Worm (Caenorhabditis elegans) whole organism, young adult: ENCODE results near the gene sru-25.

Experiments used
- C17E4.6 ChIP-seq: fragments of 200-800 bp; sonication (Bioruptor generic); IDR thresholded peaks from 2 replicates; pipeline ENCODE4 v1.3.6; 2022; ENCODE audit warnings: missing genetic modification reagents, missing genetic modification characterization, missing compliant biosample characterization
- D2030.7 ChIP-seq: fragments of 200-800 bp; sonication (Bioruptor generic); IDR thresholded peaks from 2 replicates; pipeline ENCODE4 v1.3.6; 2022; ENCODE audit warnings: missing genetic modification reagents, missing genetic modification characterization, missing compliant biosample characterization
- F10E7.11 ChIP-seq: sonication (generic microtip); optimal IDR thresholded peaks from 2 replicates; lab custom pipeline; 2017; ENCODE audit warnings: mild to moderate bottlenecking, missing genetic modification characterization, moderate library complexity, missing compliant biosample characterization
- F22D6.2 ChIP-seq: sonication (generic microtip); optimal IDR thresholded peaks from 2 replicates; lab custom pipeline; 2016; ENCODE audit warnings: mild to moderate bottlenecking, missing genetic modification characterization, missing compliant biosample characterization
- F39B2.1 ChIP-seq: fragments of 200-800 bp; sonication (Bioruptor generic); IDR thresholded peaks from 2 replicates; pipeline ENCODE4 v1.3.6; 2022; ENCODE audit warnings: missing genetic modification reagents, missing genetic modification characterization, missing compliant biosample characterization
- F49E8.2 ChIP-seq: sonication (generic microtip); optimal IDR thresholded peaks from 3 replicates; lab custom pipeline; 2017; ENCODE audit warnings: missing genetic modification characterization, mild to moderate bottlenecking, missing compliant biosample characterization, antibody characterized with exemption, moderate library complexity; ENCODE audit not compliant: insufficient read depth
- F52B5.7 ChIP-seq: sonication (generic microtip); optimal IDR thresholded peaks from 2 replicates; lab custom pipeline; 2016; ENCODE audit warnings: mild to moderate bottlenecking, missing genetic modification characterization, missing compliant biosample characterization
- F57C9.4 ChIP-seq: sonication (generic microtip); optimal IDR thresholded peaks from 2 replicates; lab custom pipeline; 2017; ENCODE audit warnings: mild to moderate bottlenecking, missing genetic modification characterization, missing compliant biosample characterization
- Y79H2A.3 ChIP-seq: fragments of 200-800 bp; sonication (Bioruptor generic); conservative IDR thresholded peaks from 2 replicates; pipeline ENCODE4 v1.3.6; 2022; ENCODE audit warnings: missing genetic modification reagents, missing genetic modification characterization, missing compliant biosample characterization
- attf-3 ChIP-seq: fragments of 200-800 bp; sonication (Bioruptor generic); conservative IDR thresholded peaks from 2 replicates; pipeline ENCODE4 v1.3.6; 2022; ENCODE audit warnings: missing genetic modification reagents, missing genetic modification characterization, missing compliant biosample characterization
- attf-6 ChIP-seq: fragments of 200-800 bp; sonication (Bioruptor generic); IDR thresholded peaks from 2 replicates; pipeline ENCODE4 v1.3.6; 2022; ENCODE audit warnings: missing genetic modification reagents, missing genetic modification characterization, missing compliant biosample characterization
- cebp-1 ChIP-seq, 2 experiments: fragments of 200-800 bp in 1 of 2; sonication (Bioruptor generic) in 1 of 2; sonication (generic microtip) in 1 of 2; IDR thresholded peaks in 1 of 2; optimal IDR thresholded peaks in 1 of 2; 2 replicates each; pipeline versions ENCODE4 v1.3.6 to Lab custom; 2017 to 2022; ENCODE audit warnings: missing compliant biosample characterization in 2 of 2, missing genetic modification characterization in 2 of 2, mild to moderate bottlenecking in 1 of 2, missing genetic modification reagents in 1 of 2, moderate library complexity in 1 of 2
- cebp-2 ChIP-seq: fragments of 200-800 bp; sonication (Bioruptor generic); IDR thresholded peaks from 2 replicates; pipeline ENCODE4 v1.3.6; 2022; ENCODE audit warnings: missing genetic modification characterization, missing compliant biosample characterization
- ceh-27 ChIP-seq: fragments of 200-800 bp; sonication (Bioruptor generic); optimal IDR thresholded peaks from 2 replicates; lab custom pipeline; 2018; ENCODE audit warnings: mild to moderate bottlenecking, missing genetic modification characterization, moderate library complexity, missing compliant biosample characterization
- ceh-91 ChIP-seq: fragments of 200-800 bp; sonication (Bioruptor generic); IDR thresholded peaks from 2 replicates; pipeline ENCODE4 v1.3.6; 2022; ENCODE audit warnings: missing genetic modification reagents, missing genetic modification characterization, missing compliant biosample characterization
- gei-17 ChIP-seq: fragments of 200-800 bp; sonication (Bioruptor generic); optimal IDR thresholded peaks from 2 replicates; lab custom pipeline; 2018; ENCODE audit warnings: mild to moderate bottlenecking, missing genetic modification characterization, missing compliant biosample characterization
- hrde-1 ChIP-seq: sonication (generic microtip); optimal IDR thresholded peaks from 2 replicates; lab custom pipeline; 2016; ENCODE audit warnings: missing genetic modification characterization, mild to moderate bottlenecking, missing compliant biosample characterization, moderate library complexity, missing genotype, missing genetic modification reagents, borderline replicate concordance
- hsf-1 ChIP-seq: fragments of 200-800 bp; sonication (Bioruptor generic); IDR thresholded peaks from 2 replicates; pipeline ENCODE4 v1.3.6; 2022; ENCODE audit warnings: missing genetic modification reagents, missing genetic modification characterization, missing compliant biosample characterization
- lag-1 ChIP-seq: fragments of 200-800 bp; sonication (Bioruptor generic); IDR thresholded peaks from 2 replicates; pipeline ENCODE4 v1.3.6; 2022; ENCODE audit warnings: missing genetic modification reagents, missing genetic modification characterization, missing compliant biosample characterization
- let-526 ChIP-seq: fragments of 200-800 bp; sonication (Bioruptor generic); IDR thresholded peaks from 2 replicates; pipeline ENCODE4 v1.3.6; 2022; ENCODE audit warnings: missing genetic modification reagents, missing genetic modification characterization, missing compliant biosample characterization
- lin-40 ChIP-seq: sonication (generic microtip); optimal IDR thresholded peaks from 2 replicates; lab custom pipeline; 2016; ENCODE audit warnings: missing genetic modification characterization, mild to moderate bottlenecking, missing compliant biosample characterization, missing genotype, missing genetic modification reagents
- lin-54 ChIP-seq: fragments of 200-800 bp; sonication (Bioruptor generic); optimal IDR thresholded peaks from 2 replicates; lab custom pipeline; 2018; ENCODE audit warnings: mild to moderate bottlenecking, missing genetic modification characterization, missing compliant biosample characterization
- lsl-1 ChIP-seq: fragments of 200-800 bp; sonication (Bioruptor generic); optimal IDR thresholded peaks from 2 replicates; lab custom pipeline; 2018; ENCODE audit warnings: mild to moderate bottlenecking, missing genetic modification characterization, moderate library complexity, missing compliant biosample characterization
- madf-10 ChIP-seq: sonication (generic microtip); optimal IDR thresholded peaks from 2 replicates; lab custom pipeline; 2016; ENCODE audit warnings: mild to moderate bottlenecking, missing genetic modification characterization, missing compliant biosample characterization
- madf-3 ChIP-seq: fragments of 200-800 bp; sonication (Bioruptor generic); IDR thresholded peaks from 2 replicates; pipeline ENCODE4 v1.3.6; 2022; ENCODE audit warnings: missing genetic modification reagents, missing genetic modification characterization, missing compliant biosample characterization
- mes-4 ChIP-seq: sonication (generic microtip); optimal IDR thresholded peaks from 2 replicates; lab custom pipeline; 2016; ENCODE audit warnings: missing genotype, missing genetic modification characterization, missing compliant biosample characterization
- nfya-2 ChIP-seq: fragments of 200-800 bp; sonication (Bioruptor generic); IDR thresholded peaks from 2 replicates; pipeline ENCODE4 v1.3.6; 2022; ENCODE audit warnings: missing genetic modification reagents, missing genetic modification characterization, missing compliant biosample characterization
- nhr-27 ChIP-seq: fragments of 200-800 bp; sonication (Bioruptor generic); optimal IDR thresholded peaks from 2 replicates; lab custom pipeline; 2018; ENCODE audit warnings: mild to moderate bottlenecking, missing genetic modification characterization, moderate library complexity, missing compliant biosample characterization
- nhr-80 ChIP-seq: sonication (generic microtip); optimal IDR thresholded peaks from 2 replicates; lab custom pipeline; 2016; ENCODE audit warnings: missing genetic modification characterization, missing compliant biosample characterization
- pha-4 ChIP-seq: fragments of 150-350 bp; sonication (generic microtip); optimal IDR thresholded peaks from 2 replicates; lab custom pipeline; 2014; ENCODE audit warnings: missing biosample characterization, missing genetic modification reagents, missing genetic modification characterization
- rcor-1 ChIP-seq: fragments of 200-800 bp; sonication (Bioruptor generic); IDR thresholded peaks from 2 replicates; pipeline ENCODE4 v1.3.6; 2022; ENCODE audit warnings: missing genetic modification reagents, missing genetic modification characterization, missing compliant biosample characterization
- rec-8 ChIP-seq, 2 experiments: sonication (generic microtip); optimal IDR thresholded peaks; 2 replicates each; lab custom pipeline; 2016; ENCODE audit warnings: mild to moderate bottlenecking in 2 of 2, missing genetic modification characterization in 2 of 2, missing genetic modification reagents in 2 of 2, missing genotype in 2 of 2, missing biosample characterization in 1 of 2, missing compliant biosample characterization in 1 of 2, moderate library complexity in 1 of 2
- snpc-1.1 ChIP-seq: sonication (generic microtip); optimal IDR thresholded peaks from 2 replicates; lab custom pipeline; 2017; ENCODE audit warnings: missing genetic modification characterization, mild to moderate bottlenecking, missing compliant biosample characterization, antibody characterized with exemption, moderate library complexity, missing genotype, missing genetic modification reagents; ENCODE audit not compliant: insufficient read depth
- sptf-2 ChIP-seq: fragments of 200-800 bp; sonication (Bioruptor generic); optimal IDR thresholded peaks from 2 replicates; lab custom pipeline; 2018; ENCODE audit warnings: mild to moderate bottlenecking, missing genetic modification characterization, missing compliant biosample characterization
- xnd-1 ChIP-seq: sonication (generic microtip); optimal IDR thresholded peaks from 2 replicates; lab custom pipeline; 2016; ENCODE audit warnings: missing genotype, missing genetic modification reagents, missing genetic modification characterization, missing compliant biosample characterization
- zfh-2 ChIP-seq: fragments of 200-800 bp; sonication (Bioruptor generic); conservative IDR thresholded peaks from 2 replicates; pipeline ENCODE4 v1.3.6; 2022; ENCODE audit warnings: missing genetic modification reagents, missing genetic modification characterization, missing compliant biosample characterization
- zim-3 ChIP-seq: sonication (generic microtip); optimal IDR thresholded peaks from 2 replicates; lab custom pipeline; 2017; ENCODE audit warnings: mild to moderate bottlenecking, missing genetic modification characterization, moderate library complexity, missing compliant biosample characterization
- ztf-22 ChIP-seq: fragments of 200-800 bp; sonication (Bioruptor generic); optimal IDR thresholded peaks from 2 replicates; lab custom pipeline; 2018; ENCODE audit warnings: mild to moderate bottlenecking, missing genetic modification characterization, moderate library complexity, missing compliant biosample characterization

The sru-25 gene

DNA sequence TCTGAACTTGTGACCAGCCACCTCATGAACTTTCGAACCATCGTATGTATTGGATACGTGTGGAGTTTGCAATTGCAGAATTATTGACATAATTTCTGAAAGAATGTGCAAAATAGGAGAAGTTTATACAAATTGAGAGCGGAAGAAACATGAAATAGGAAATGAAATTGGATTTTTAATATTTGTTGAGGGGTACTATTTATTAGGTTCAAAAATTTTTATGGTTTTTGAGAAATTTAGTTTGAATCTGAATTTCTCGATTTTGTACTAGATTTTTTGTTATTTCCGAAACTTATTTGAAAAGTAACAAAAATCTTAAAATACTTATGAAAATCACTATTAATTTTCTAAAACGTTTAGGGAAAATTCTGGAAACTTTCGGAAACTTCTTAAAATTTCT lies 45.6 kb downstream of the sru-25 start, which contains the start of gene F48G7.9:
Gene F48G7.9, minus strand, starts transcription at position 101 of the 400 bp plus-strand sequence.
- TF ChIP-seq rcor-1 (GFP tag; lab: Robert Waterston, UW) (no peak), C17E4.6 (GFP tag; lab: Robert Waterston, UW) (no peak), nhr-27 (tag; lab: Kevin White, UChicago) (no peak), hrde-1 (tag; lab: Kevin White, UChicago) (no peak), attf-3 (no peak), sptf-2 (GFP tag; lab: Kevin White, UChicago) (no peak), ztf-22 (no peak), snpc-1.1 (tag; lab: Kevin White, UChicago) (no peak), lsl-1 (GFP tag; lab: Kevin White, UChicago) (no peak), F10E7.11 (tag; lab: Kevin White, UChicago) (no peak)

DNA sequence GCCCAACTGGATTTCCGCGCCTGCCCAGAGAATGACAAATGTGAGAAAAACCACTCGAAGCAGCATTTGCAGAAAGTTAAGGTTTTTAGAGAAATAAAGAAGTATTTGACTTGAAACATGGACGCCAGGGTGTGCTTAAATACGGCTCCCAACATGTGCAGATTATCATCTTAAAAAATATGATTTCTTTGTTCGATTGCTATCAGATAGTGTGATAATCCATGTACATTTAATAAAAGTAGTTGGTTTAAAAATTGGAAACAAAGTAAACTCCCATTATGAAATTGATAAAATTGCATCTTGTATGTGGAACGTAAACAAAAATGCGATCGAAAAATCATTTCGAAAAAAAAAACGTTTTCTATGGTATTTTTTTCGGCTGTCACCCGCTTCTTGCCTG lies 46.5 kb downstream of the sru-25 start, which contains the start of gene F48G7.8:
Gene F48G7.8, minus strand, starts transcription at position 101 of the 400 bp plus-strand sequence.
- no peak for TF ChIP-seq F39B2.1
- no peak for TF ChIP-seq zim-3
- no peak for TF ChIP-seq pha-4
- TF ChIP-seq mes-4 (tag; lab: Kevin White, UChicago), result no peak
- TF ChIP-seq gei-17 (GFP tag; lab: Kevin White, UChicago), result no peak
- no peak for TF ChIP-seq cebp-1 (GFP tag; IDR thresholded peaks at IDR 0.05; lab: Robert Waterston, UW)
- TF ChIP-seq cebp-1 (tag; optimal IDR thresholded peaks at IDR 0.05; lab: Kevin White, UChicago), result no peak
- no peak for TF ChIP-seq attf-6 (GFP tag; lab: Robert Waterston, UW)
- no peak for TF ChIP-seq D2030.7 (GFP tag; lab: Robert Waterston, UW)
- TF ChIP-seq lin-40 (tag; lab: Kevin White, UChicago), result no peak
- TF ChIP-seq ceh-27 (GFP tag; lab: Kevin White, UChicago), result no peak
- TF ChIP-seq ztf-22, result no peak
- TF ChIP-seq C17E4.6 (GFP tag; lab: Robert Waterston, UW), result no peak
- no peak for TF ChIP-seq ceh-91
- TF ChIP-seq xnd-1 (tag; lab: Kevin White, UChicago), result no peak
- TF ChIP-seq lag-1 (GFP tag; lab: Robert Waterston, UW), result no peak
- TF ChIP-seq madf-10 (tag; lab: Kevin White, UChicago), result no peak
- no peak for TF ChIP-seq nfya-2
- no peak for TF ChIP-seq F49E8.2 (tag; lab: Kevin White, UChicago)
- TF ChIP-seq rec-8 (tag; optimal IDR thresholded peaks at IDR 0.05; lab: Kevin White, UChicago), result no peak

DNA sequence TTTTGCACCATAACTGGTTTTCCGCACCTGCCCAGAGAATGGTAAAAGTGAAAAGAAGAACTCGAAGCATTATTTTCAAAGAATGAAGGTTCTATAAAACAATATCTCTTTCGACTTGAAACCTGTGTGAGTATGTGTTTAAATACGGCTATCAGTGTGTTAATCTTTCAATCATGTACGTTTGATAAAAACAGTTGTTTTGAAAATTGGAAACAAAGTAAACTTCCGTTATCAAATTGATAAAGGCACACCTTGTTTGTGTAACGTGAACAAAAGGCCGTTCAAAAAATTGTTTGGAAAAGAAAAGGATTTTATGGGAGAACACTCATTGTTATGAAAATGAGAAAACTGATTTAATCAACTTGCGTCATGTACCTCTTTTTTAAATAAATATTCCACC lies 47.8 kb downstream of the sru-25 start, which contains the start of gene F48G7.7:
Gene F48G7.7, minus strand, starts transcription at position 101 of the 400 bp plus-strand sequence.
- TF ChIP-seq F57C9.4 (tag; lab: Kevin White, UChicago), result no peak
- TF ChIP-seq F52B5.7, result no peak
- TF ChIP-seq zfh-2 (GFP tag; lab: Robert Waterston, UW), result no peak
- TF ChIP-seq F22D6.2 (tag; lab: Kevin White, UChicago), result no peak
- TF ChIP-seq cebp-2 (GFP tag; lab: Robert Waterston, UW), result no peak
- no peak for TF ChIP-seq nhr-80 (tag; lab: Kevin White, UChicago)
- no peak for TF ChIP-seq hsf-1 (GFP tag; lab: Robert Waterston, UW)
- no peak for TF ChIP-seq Y79H2A.3 (GFP tag; lab: Robert Waterston, UW)
- no peak for TF ChIP-seq lin-54 (GFP tag; lab: Kevin White, UChicago)
- no peak for TF ChIP-seq lin-40 (tag; lab: Kevin White, UChicago)
- no peak for TF ChIP-seq madf-3 (GFP tag; lab: Robert Waterston, UW)
- TF ChIP-seq madf-10 (tag; lab: Kevin White, UChicago), result no peak
- TF ChIP-seq sptf-2 (GFP tag; lab: Kevin White, UChicago), result no peak
- no peak for TF ChIP-seq let-526 (GFP tag; lab: Robert Waterston, UW)
- TF ChIP-seq F39B2.1, result no peak
- no peak for TF ChIP-seq F10E7.11 (tag; lab: Kevin White, UChicago)
